Fruit fly (Drosophila melanogaster): ENCODE measurements around the gene stumps.

- TF ChIP-seq CG11294 (GFP tag; IDR thresholded peaks at IDR 0.05), result no peak
- TF ChIP-seq Gug (GFP tag; IDR thresholded peaks at IDR 0.05), result no peak
Measured at dm6 chr3R:14625215-14626156, 48.5 kb downstream of the stumps start, which contains the start of the genes put and His4r.

All from whole organism, prepupa.